Worm (Caenorhabditis elegans) whole organism, L2 larva: ENCODE measurements around the gene B0284.3.

ENCODE experiments used
- C34F6.9 ChIP-seq: fragments of 150-350 bp; optimal IDR thresholded peaks from 2 replicates; lab custom pipeline; 2014; ENCODE audit warnings: missing biosample characterization, missing genetic modification characterization
- F13H6.1 ChIP-seq: sonication (generic microtip); optimal IDR thresholded peaks from 2 replicates; lab custom pipeline; 2016; ENCODE audit warnings: missing genetic modification characterization, missing compliant biosample characterization
- R02D3.7 ChIP-seq: fragments of 150-350 bp; optimal IDR thresholded peaks from 2 replicates; lab custom pipeline; 2014; ENCODE audit warnings: missing biosample characterization, missing genetic modification characterization
- Y55F3AM.14 ChIP-seq: fragments of 200-800 bp; sonication (Bioruptor generic); optimal IDR thresholded peaks from 2 replicates; lab custom pipeline; 2018; ENCODE audit warnings: mild to moderate bottlenecking, missing genetic modification characterization, missing compliant biosample characterization
- ZK546.5 ChIP-seq: sonication (generic microtip); optimal IDR thresholded peaks from 2 replicates; lab custom pipeline; 2017; ENCODE audit warnings: missing biosample characterization, missing genetic modification characterization
- alr-1 ChIP-seq: fragments of 150-350 bp; optimal IDR thresholded peaks from 2 replicates; lab custom pipeline; 2014; ENCODE audit warnings: missing biosample characterization, missing genetic modification characterization
- aly-2 ChIP-seq: fragments of 150-350 bp; optimal IDR thresholded peaks from 2 replicates; lab custom pipeline; 2014; ENCODE audit warnings: missing biosample characterization, missing genetic modification characterization
- ama-1 ChIP-seq: fragments of 150-350 bp; optimal IDR thresholded peaks from 2 replicates; lab custom pipeline; 2018; ENCODE audit warnings: inconsistent platforms
- blmp-1 ChIP-seq: sonication (generic microtip); optimal IDR thresholded peaks from 2 replicates; lab custom pipeline; 2017; ENCODE audit warnings: missing genetic modification characterization, mild to moderate bottlenecking, missing compliant biosample characterization, antibody characterized with exemption, moderate library complexity; ENCODE audit not compliant: insufficient read depth
- ceh-16 ChIP-seq: fragments of 150-350 bp; optimal IDR thresholded peaks from 2 replicates; lab custom pipeline; 2014; ENCODE audit warnings: missing biosample characterization, missing genetic modification characterization
- ceh-82 ChIP-seq: fragments of 150-350 bp; optimal IDR thresholded peaks from 2 replicates; lab custom pipeline; 2014; ENCODE audit warnings: missing biosample characterization, missing genetic modification characterization
- crh-2 ChIP-seq: sonication (generic microtip); optimal IDR thresholded peaks from 2 replicates; lab custom pipeline; 2017; ENCODE audit warnings: missing biosample characterization, missing genetic modification characterization
- dmd-4 ChIP-seq: sonication (generic microtip); optimal IDR thresholded peaks from 2 replicates; lab custom pipeline; 2017; ENCODE audit warnings: missing biosample characterization, missing genetic modification characterization
- egl-27 ChIP-seq: sonication (generic microtip); optimal IDR thresholded peaks from 3 replicates; lab custom pipeline; 2017; ENCODE audit warnings: missing biosample characterization, missing genetic modification reagents, missing genetic modification characterization
- elt-1 ChIP-seq: fragments of 150-350 bp; optimal IDR thresholded peaks from 2 replicates; lab custom pipeline; 2014; ENCODE audit warnings: missing biosample characterization, missing genetic modification characterization
- elt-3 ChIP-seq: sonication (generic microtip); optimal IDR thresholded peaks from 2 replicates; lab custom pipeline; 2017; ENCODE audit warnings: missing biosample characterization, missing genetic modification characterization
- fos-1 ChIP-seq: fragments of 150-350 bp; optimal IDR thresholded peaks from 2 replicates; lab custom pipeline; 2014; ENCODE audit warnings: missing biosample characterization, missing genetic modification characterization
- gmeb-1 ChIP-seq: fragments of 150-350 bp; optimal IDR thresholded peaks from 2 replicates; lab custom pipeline; 2014; ENCODE audit warnings: missing biosample characterization, missing genetic modification characterization
- lin-11 ChIP-seq: fragments of 150-350 bp; sonication (generic microtip); optimal IDR thresholded peaks from 2 replicates; lab custom pipeline; 2014; ENCODE audit warnings: missing biosample characterization, missing genetic modification characterization, inconsistent platforms, mixed read lengths
- lin-13 ChIP-seq: fragments of 150-350 bp; optimal IDR thresholded peaks from 2 replicates; lab custom pipeline; 2014; ENCODE audit warnings: missing biosample characterization, missing genetic modification reagents, missing genetic modification characterization
- lin-39 ChIP-seq: fragments of 150-350 bp; optimal IDR thresholded peaks from 2 replicates; lab custom pipeline; 2014; ENCODE audit warnings: missing biosample characterization, missing genetic modification reagents, missing genetic modification characterization
- lsy-2 ChIP-seq, 2 experiments: fragments of 150-350 bp in 1 of 2; sonication (generic microtip) in 1 of 2; optimal IDR thresholded peaks; 2 replicates each; lab custom pipeline; 2014 to 2017; ENCODE audit warnings: missing biosample characterization in 2 of 2, missing genetic modification characterization in 2 of 2
- mab-5 ChIP-seq: fragments of 150-350 bp; optimal IDR thresholded peaks from 2 replicates; lab custom pipeline; 2014; ENCODE audit warnings: missing biosample characterization, missing genetic modification characterization
- mbf-1 ChIP-seq: sonication (generic microtip); optimal IDR thresholded peaks from 2 replicates; lab custom pipeline; 2017; ENCODE audit warnings: missing biosample characterization, missing genetic modification characterization
- mdl-1 ChIP-seq, 2 experiments: fragments of 150-350 bp in 1 of 2; sonication (generic microtip) in 1 of 2; optimal IDR thresholded peaks; 2 replicates each; lab custom pipeline; 2017; ENCODE audit warnings: missing biosample characterization in 2 of 2, missing genetic modification characterization in 2 of 2
- nhr-10 ChIP-seq: sonication (generic microtip); optimal IDR thresholded peaks from 2 replicates; lab custom pipeline; 2017; ENCODE audit warnings: missing biosample characterization, missing genetic modification characterization
- nhr-12 ChIP-seq: fragments of 150-350 bp; optimal IDR thresholded peaks from 2 replicates; lab custom pipeline; 2014; ENCODE audit warnings: missing biosample characterization, missing genetic modification characterization
- nhr-129 ChIP-seq: fragments of 150-350 bp; optimal IDR thresholded peaks from 2 replicates; lab custom pipeline; 2014; ENCODE audit warnings: missing biosample characterization, missing genetic modification characterization
- nhr-21 ChIP-seq: fragments of 150-350 bp; optimal IDR thresholded peaks from 2 replicates; lab custom pipeline; 2014; ENCODE audit warnings: missing biosample characterization, missing genetic modification characterization
- nhr-23 ChIP-seq: fragments of 150-350 bp; optimal IDR thresholded peaks from 2 replicates; lab custom pipeline; 2014; ENCODE audit warnings: missing biosample characterization, missing genetic modification reagents, missing genetic modification characterization
- nhr-237 ChIP-seq: fragments of 150-350 bp; optimal IDR thresholded peaks from 2 replicates; lab custom pipeline; 2014; ENCODE audit warnings: missing biosample characterization, missing genetic modification characterization
- nhr-25 ChIP-seq: fragments of 150-350 bp; sonication (generic microtip); optimal IDR thresholded peaks from 3 replicates; lab custom pipeline; 2014; ENCODE audit warnings: missing biosample characterization, missing genetic modification characterization
- nhr-6 ChIP-seq: fragments of 150-350 bp; optimal IDR thresholded peaks from 2 replicates; lab custom pipeline; 2014; ENCODE audit warnings: missing biosample characterization, missing genetic modification characterization
- nhr-77 ChIP-seq: fragments of 150-350 bp; optimal IDR thresholded peaks from 2 replicates; lab custom pipeline; 2014; ENCODE audit warnings: missing biosample characterization, missing genetic modification characterization
- peb-1 ChIP-seq: fragments of 150-350 bp; optimal IDR thresholded peaks from 2 replicates; lab custom pipeline; 2014; ENCODE audit warnings: missing biosample characterization, missing genetic modification characterization
- sem-4 ChIP-seq: fragments of 150-350 bp; optimal IDR thresholded peaks from 2 replicates; lab custom pipeline; 2014; ENCODE audit warnings: missing biosample characterization, missing genetic modification reagents, missing genetic modification characterization
- skn-1 ChIP-seq: sonication (generic microtip); optimal IDR thresholded peaks from 2 replicates; lab custom pipeline; 2017; ENCODE audit warnings: missing biosample characterization, missing genetic modification characterization
- sma-3 ChIP-seq: sonication (generic microtip); optimal IDR thresholded peaks from 2 replicates; lab custom pipeline; 2016; ENCODE audit warnings: missing genetic modification reagents, missing genetic modification characterization, missing compliant biosample characterization
- sma-9 ChIP-seq, 2 experiments: fragments of 150-350 bp in 1 of 2; sonication (generic microtip) in 1 of 2; optimal IDR thresholded peaks; 2 replicates each; lab custom pipeline; 2014 to 2016; ENCODE audit warnings: missing genetic modification characterization in 2 of 2, mild to moderate bottlenecking in 1 of 2, missing biosample characterization in 1 of 2, missing compliant biosample characterization in 1 of 2, missing genetic modification reagents in 1 of 2, moderate library complexity in 1 of 2
- snpc-4 ChIP-seq: fragments of 150-350 bp; optimal IDR thresholded peaks from 2 replicates; lab custom pipeline; 2014; ENCODE audit warnings: missing biosample characterization, missing genetic modification characterization
- unc-39 ChIP-seq: fragments of 150-350 bp; optimal IDR thresholded peaks from 2 replicates; lab custom pipeline; 2014; ENCODE audit warnings: missing biosample characterization, missing genetic modification characterization
- unc-55 ChIP-seq: fragments of 150-350 bp; sonication (generic microtip); optimal IDR thresholded peaks from 3 replicates; lab custom pipeline; 2014; ENCODE audit warnings: missing biosample characterization, missing genetic modification reagents, missing genetic modification characterization
- unc-62 ChIP-seq: fragments of 150-350 bp; optimal IDR thresholded peaks from 2 replicates; lab custom pipeline; 2014; ENCODE audit warnings: missing biosample characterization, missing genetic modification reagents, missing genetic modification characterization
- zag-1 ChIP-seq: fragments of 150-350 bp; optimal IDR thresholded peaks from 2 replicates; lab custom pipeline; 2014; ENCODE audit warnings: missing biosample characterization, missing genetic modification characterization
- ztf-1 ChIP-seq: fragments of 200-800 bp; sonication (Bioruptor generic); conservative IDR thresholded peaks from 2 replicates; pipeline ENCODE4 v1.3.6; 2022; ENCODE audit warnings: missing genetic modification characterization, missing compliant biosample characterization
- ztf-11 ChIP-seq: sonication (generic microtip); optimal IDR thresholded peaks from 2 replicates; lab custom pipeline; 2017; ENCODE audit warnings: missing biosample characterization, missing genetic modification characterization
- ztf-4 ChIP-seq: fragments of 150-350 bp; optimal IDR thresholded peaks from 2 replicates; lab custom pipeline; 2014; ENCODE audit warnings: missing biosample characterization, missing genetic modification characterization

B0284.3 gene

ce11 chrIII:4335614-4336013 is 44.0 kb downstream of the B0284.3 start:
- TF ChIP-seq unc-39 (tag; lab: Kevin White, UChicago) (no peak), dmd-4 (tag; lab: Kevin White, UChicago) (no peak), sma-3 (GFP tag; lab: Kevin White, UChicago) (no peak), nhr-237 (tag; lab: Kevin White, UChicago) (no peak), crh-2 (tag; lab: Kevin White, UChicago) (no peak), Y55F3AM.14 (GFP tag; lab: Kevin White, UChicago) (no peak), nhr-6 (tag; lab: Kevin White, UChicago) (no peak), ZK546.5 (tag; lab: Kevin White, UChicago) (no peak), lin-39 (tag; lab: Kevin White, UChicago) (no peak), lin-11 (tag; lab: Kevin White, UChicago) (no peak), egl-27 (no peak), C34F6.9 (peak; percentile 64), mbf-1 (tag; lab: Kevin White, UChicago) (no peak), ceh-82 (no peak), ama-1 (lab: Kevin White, UChicago) (no peak), aly-2 (tag; lab: Kevin White, UChicago) (no peak), nhr-25 (tag; lab: Kevin White, UChicago) (no peak), lin-13 (GFP tag; lab: Kevin White, UChicago) (no peak), nhr-77 (no peak), alr-1 (tag; lab: Kevin White, UChicago) (no peak), mdl-1 (tag; optimal IDR thresholded peaks at IDR 0.05; lab: Kevin White, UChicago) (no peak), sem-4 (tag; lab: Kevin White, UChicago) (peak; percentile 46), unc-55 (GFP tag; lab: Kevin White, UChicago) (peak; percentile 85), skn-1 (no peak), sma-9 (GFP tag; optimal IDR thresholded peaks at IDR 0.05; lab: Kevin White, UChicago) (no peak), sma-9 (tag; optimal IDR thresholded peaks at IDR 0.05; lab: Kevin White, UChicago) (no peak), nhr-23 (no peak), ztf-1 (GFP tag; lab: Robert Waterston, UW) (no peak), mab-5 (no peak), nhr-21 (tag; lab: Kevin White, UChicago) (no peak), nhr-129 (tag; lab: Kevin White, UChicago) (peak; percentile 49), nhr-10 (tag; lab: Kevin White, UChicago) (no peak), R02D3.7 (tag; lab: Kevin White, UChicago) (no peak), elt-3 (no peak), ceh-16 (tag; lab: Kevin White, UChicago) (no peak), zag-1 (tag; lab: Kevin White, UChicago) (peak; percentile 34), peb-1 (tag; lab: Kevin White, UChicago) (no peak), blmp-1 (no peak), ztf-11 (tag; lab: Kevin White, UChicago) (no peak), lsy-2 (tag; optimal IDR thresholded peaks at IDR 0.05; lab: Kevin White, UChicago) (peak in 1 of 2 experiments; percentile 48), F13H6.1 (tag; lab: Kevin White, UChicago) (peak; percentile 48), gmeb-1 (tag; lab: Kevin White, UChicago) (no peak), nhr-12 (tag; lab: Kevin White, UChicago) (no peak), snpc-4 (tag; lab: Kevin White, UChicago) (no peak), fos-1 (tag; lab: Kevin White, UChicago) (no peak)
- TF ChIP-seq, all 48 proteins: peak for 7

DNA sequence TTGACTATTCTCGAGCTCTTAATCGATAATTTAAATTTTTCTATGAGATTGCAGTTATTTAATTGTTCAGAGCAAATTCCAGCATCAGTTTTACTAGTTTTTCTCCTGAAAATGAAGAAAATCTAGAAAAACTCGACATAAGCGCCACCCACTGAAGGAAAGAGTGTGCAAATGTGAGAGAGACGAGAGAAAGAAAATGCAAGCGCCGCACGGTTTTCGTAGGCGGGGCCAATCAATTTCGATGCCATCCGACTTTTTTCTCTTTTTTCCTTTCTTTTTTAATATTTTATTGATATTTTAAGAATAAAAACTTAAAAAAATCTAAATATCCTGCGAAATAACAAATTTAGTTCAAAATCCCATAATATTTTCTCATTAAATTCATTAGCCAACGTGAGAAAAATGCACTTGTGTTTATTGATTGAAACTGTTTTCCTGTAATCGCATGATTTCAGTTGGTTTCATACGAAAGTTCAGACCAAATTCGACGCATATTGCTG is 47.0 kb downstream of the B0284.3 start, which contains the start of gene cdk-12:
TSS of gene cdk-12 (plus strand) at position 450 of the 500 bp plus-strand sequence.
- TF ChIP-seq lin-13 (GFP tag; lab: Kevin White, UChicago): peak; percentile 26
- TF ChIP-seq crh-2 (tag; lab: Kevin White, UChicago): peak; percentile 47
- TF ChIP-seq mab-5: no peak
- peak; percentile 34 for TF ChIP-seq snpc-4 (tag; lab: Kevin White, UChicago)
- TF ChIP-seq unc-62: no peak
- no peak for TF ChIP-seq alr-1 (tag; lab: Kevin White, UChicago)
- no peak for TF ChIP-seq blmp-1
- TF ChIP-seq lsy-2 (tag; optimal IDR thresholded peaks at IDR 0.05; lab: Kevin White, UChicago): peak in 1 of 2 experiments; percentile 65
- TF ChIP-seq ztf-11 (tag; lab: Kevin White, UChicago): no peak
- TF ChIP-seq elt-3: no peak
- no peak for TF ChIP-seq egl-27
- peak; percentile 3 for TF ChIP-seq nhr-129 (tag; lab: Kevin White, UChicago)
- no peak for TF ChIP-seq nhr-21 (tag; lab: Kevin White, UChicago)
- no peak for TF ChIP-seq zag-1 (tag; lab: Kevin White, UChicago)
- no peak for TF ChIP-seq ceh-82
- peak; percentile 3 for TF ChIP-seq sma-3 (GFP tag; lab: Kevin White, UChicago)
- peak; percentile 38 for TF ChIP-seq gmeb-1 (tag; lab: Kevin White, UChicago)
- no peak for TF ChIP-seq R02D3.7 (tag; lab: Kevin White, UChicago)
- peak; percentile 16 for TF ChIP-seq F13H6.1 (tag; lab: Kevin White, UChicago)
- TF ChIP-seq ztf-1 (GFP tag; lab: Robert Waterston, UW): no peak
- TF ChIP-seq ZK546.5 (tag; lab: Kevin White, UChicago): no peak
- no peak for TF ChIP-seq lin-11 (tag; lab: Kevin White, UChicago)
- TF ChIP-seq lin-39 (tag; lab: Kevin White, UChicago): no peak
- TF ChIP-seq nhr-10 (tag; lab: Kevin White, UChicago): no peak
- no peak for TF ChIP-seq nhr-23
- no peak for TF ChIP-seq ztf-4 (tag; lab: Kevin White, UChicago)
- peak; percentile 75 for TF ChIP-seq C34F6.9
- no peak for TF ChIP-seq nhr-25 (tag; lab: Kevin White, UChicago)
- TF ChIP-seq nhr-12 (tag; lab: Kevin White, UChicago): no peak
- peak; percentile 39 for TF ChIP-seq sma-9 (GFP tag; optimal IDR thresholded peaks at IDR 0.05; lab: Kevin White, UChicago)
- TF ChIP-seq sma-9 (tag; optimal IDR thresholded peaks at IDR 0.05; lab: Kevin White, UChicago): no peak
- TF ChIP-seq mdl-1 (tag; optimal IDR thresholded peaks at IDR 0.05; lab: Kevin White, UChicago): no peak
- no peak for TF ChIP-seq elt-1
- peak; percentile 73 for TF ChIP-seq unc-55 (GFP tag; lab: Kevin White, UChicago)
- TF ChIP-seq nhr-237 (tag; lab: Kevin White, UChicago): no peak
- TF ChIP-seq unc-39 (tag; lab: Kevin White, UChicago): no peak
